Worm (Caenorhabditis elegans) whole organism, L1 larva: ENCODE results near the gene F13A2.9.

Source experiments
- C04F5.9 ChIP-seq: sonication (generic microtip); optimal IDR thresholded peaks from 2 replicates; lab custom pipeline; 2016; ENCODE audit warnings: missing genetic modification characterization, missing compliant biosample characterization
- C16A3.4 ChIP-seq: fragments of 150-350 bp; optimal IDR thresholded peaks from 2 replicates; lab custom pipeline; 2014; ENCODE audit warnings: missing biosample characterization, missing genetic modification characterization
- Y116A8C.19 ChIP-seq: sonication (generic microtip); optimal IDR thresholded peaks from 2 replicates; lab custom pipeline; 2016; ENCODE audit warnings: missing compliant biosample characterization, missing genetic modification characterization, borderline replicate concordance
- alr-1 ChIP-seq: fragments of 200-800 bp; sonication (Bioruptor generic); optimal IDR thresholded peaks from 2 replicates; lab custom pipeline; 2018; ENCODE audit warnings: borderline replicate concordance, mild to moderate bottlenecking, missing genetic modification characterization, missing compliant biosample characterization
- aly-2 ChIP-seq: fragments of 150-350 bp; optimal IDR thresholded peaks from 2 replicates; lab custom pipeline; 2014; ENCODE audit warnings: missing biosample characterization, missing genetic modification characterization
- ceh-88 ChIP-seq: fragments of 200-800 bp; sonication (Bioruptor generic); IDR thresholded peaks from 2 replicates; pipeline ENCODE4 v1.3.6; 2022; ENCODE audit warnings: missing genetic modification characterization, missing compliant biosample characterization
- ces-1 ChIP-seq: fragments of 150-350 bp; optimal IDR thresholded peaks from 2 replicates; lab custom pipeline; 2014; ENCODE audit warnings: missing biosample characterization, missing genetic modification reagents, missing genetic modification characterization
- dsc-1 ChIP-seq: sonication (generic microtip); optimal IDR thresholded peaks from 2 replicates; lab custom pipeline; 2016; ENCODE audit warnings: mild to moderate bottlenecking, missing genetic modification characterization, missing compliant biosample characterization
- elt-2 ChIP-seq: sonication (generic microtip); optimal IDR thresholded peaks from 2 replicates; lab custom pipeline; 2016; ENCODE audit warnings: missing genetic modification characterization, mild to moderate bottlenecking, inconsistent platforms, missing compliant biosample characterization, missing genetic modification reagents
- ets-5 ChIP-seq: fragments of 200-800 bp; sonication (Bioruptor generic); IDR thresholded peaks from 2 replicates; pipeline ENCODE4 v1.3.6; 2022; ENCODE audit warnings: missing genetic modification characterization, missing compliant biosample characterization
- fkh-10 ChIP-seq: sonication (generic microtip); optimal IDR thresholded peaks from 2 replicates; lab custom pipeline; 2017; ENCODE audit warnings: missing biosample characterization, missing genetic modification reagents, missing genetic modification characterization
- fkh-4 ChIP-seq: sonication (generic microtip); optimal IDR thresholded peaks from 2 replicates; lab custom pipeline; 2016; ENCODE audit warnings: missing compliant biosample characterization, missing genetic modification characterization, borderline replicate concordance
- hlh-4 ChIP-seq: sonication (generic microtip); optimal IDR thresholded peaks from 2 replicates; lab custom pipeline; 2016; ENCODE audit warnings: mild to moderate bottlenecking, missing genetic modification characterization, missing compliant biosample characterization
- jun-1 ChIP-seq: fragments of 150-350 bp; optimal IDR thresholded peaks from 2 replicates; lab custom pipeline; 2014; ENCODE audit warnings: missing biosample characterization, missing genetic modification reagents, missing genetic modification characterization
- lin-13 ChIP-seq: fragments of 150-350 bp; optimal IDR thresholded peaks from 2 replicates; lab custom pipeline; 2014; ENCODE audit warnings: missing biosample characterization, missing genetic modification reagents, missing genetic modification characterization
- lin-14 ChIP-seq: fragments of 200-800 bp; sonication (Bioruptor generic); optimal IDR thresholded peaks from 2 replicates; lab custom pipeline; 2018; ENCODE audit warnings: mild to moderate bottlenecking, missing genetic modification characterization, moderate library complexity, missing compliant biosample characterization
- lin-35 ChIP-seq, 2 experiments: fragments of 150-350 bp; optimal IDR thresholded peaks; 2 replicates each; lab custom pipeline; 2014; ENCODE audit warnings: missing biosample characterization in 2 of 2, missing genetic modification characterization in 2 of 2, missing genetic modification reagents in 2 of 2
- lir-3 ChIP-seq: sonication (generic microtip); optimal IDR thresholded peaks from 2 replicates; lab custom pipeline; 2016; ENCODE audit warnings: mild to moderate bottlenecking, missing genetic modification characterization, moderate library complexity, missing compliant biosample characterization; ENCODE audit not compliant: poor library complexity
- lsy-2 ChIP-seq, 2 experiments: fragments of 150-350 bp; optimal IDR thresholded peaks; 2 replicates each; lab custom pipeline; 2014; ENCODE audit warnings: missing biosample characterization in 2 of 2, missing genetic modification characterization in 2 of 2
- mab-9 ChIP-seq: fragments of 200-800 bp; sonication (Bioruptor generic); IDR thresholded peaks from 2 replicates; pipeline ENCODE4 v1.3.6; 2022; ENCODE audit warnings: missing genetic modification reagents, missing genetic modification characterization, missing compliant biosample characterization
- mef-2 ChIP-seq: fragments of 150-350 bp; optimal IDR thresholded peaks from 2 replicates; lab custom pipeline; 2014; ENCODE audit warnings: missing biosample characterization, missing genetic modification characterization
- mep-1 ChIP-seq: fragments of 150-350 bp; optimal IDR thresholded peaks from 2 replicates; lab custom pipeline; 2014; ENCODE audit warnings: missing biosample characterization, missing genetic modification characterization
- nhr-12 ChIP-seq: sonication (generic microtip); optimal IDR thresholded peaks from 2 replicates; lab custom pipeline; 2017; ENCODE audit warnings: missing biosample characterization, missing genetic modification characterization
- nhr-20 ChIP-seq: sonication (generic microtip); optimal IDR thresholded peaks from 2 replicates; lab custom pipeline; 2016; ENCODE audit warnings: mild to moderate bottlenecking, missing genetic modification characterization, missing compliant biosample characterization
- nhr-237 ChIP-seq: fragments of 150-350 bp; optimal IDR thresholded peaks from 2 replicates; lab custom pipeline; 2014; ENCODE audit warnings: missing biosample characterization, missing genetic modification characterization
- nhr-71 ChIP-seq: sonication (generic microtip); optimal IDR thresholded peaks from 2 replicates; lab custom pipeline; 2016; ENCODE audit warnings: mild to moderate bottlenecking, missing genetic modification characterization, moderate library complexity, missing compliant biosample characterization
- nhr-77 ChIP-seq: fragments of 150-350 bp; optimal IDR thresholded peaks from 2 replicates; lab custom pipeline; 2014; ENCODE audit warnings: missing biosample characterization, missing genetic modification characterization
- nhr-85 ChIP-seq: sonication (generic microtip); peaks from one replicate; lab custom pipeline; 2016; ENCODE audit warnings: missing genetic modification characterization, inconsistent platforms, missing compliant biosample characterization
- nhr-90 ChIP-seq: sonication (generic microtip); optimal IDR thresholded peaks from 2 replicates; lab custom pipeline; 2016; ENCODE audit warnings: mild to moderate bottlenecking, missing genetic modification characterization, missing compliant biosample characterization; ENCODE audit not compliant: poor library complexity
- pag-3 ChIP-seq: sonication (generic microtip); optimal IDR thresholded peaks from 2 replicates; lab custom pipeline; 2017; ENCODE audit warnings: missing genetic modification characterization, mild to moderate bottlenecking, missing compliant biosample characterization, antibody characterized with exemption, borderline replicate concordance; ENCODE audit not compliant: insufficient read depth
- pax-3 ChIP-seq: fragments of 200-800 bp; sonication (Bioruptor generic); optimal IDR thresholded peaks from 2 replicates; lab custom pipeline; 2018; ENCODE audit warnings: mild to moderate bottlenecking, missing genetic modification characterization, moderate library complexity, missing compliant biosample characterization
- pqm-1 ChIP-seq: sonication (generic microtip); optimal IDR thresholded peaks from 3 replicates; lab custom pipeline; 2017; ENCODE audit warnings: missing biosample characterization, missing genetic modification characterization
- skn-1 ChIP-seq: fragments of 150-350 bp; optimal IDR thresholded peaks from 2 replicates; lab custom pipeline; 2014; ENCODE audit warnings: missing biosample characterization, missing genetic modification characterization
- sox-4 ChIP-seq: sonication (generic microtip); optimal IDR thresholded peaks from 2 replicates; lab custom pipeline; 2016; ENCODE audit warnings: missing genetic modification characterization, missing compliant biosample characterization
- sptf-1 ChIP-seq: fragments of 150-350 bp; optimal IDR thresholded peaks from 2 replicates; lab custom pipeline; 2014; ENCODE audit warnings: missing biosample characterization, missing genetic modification characterization
- swsn-7 ChIP-seq: sonication (generic microtip); optimal IDR thresholded peaks from 2 replicates; lab custom pipeline; 2016; ENCODE audit warnings: missing genetic modification characterization, missing compliant biosample characterization
- tlp-1 ChIP-seq: fragments of 150-350 bp; optimal IDR thresholded peaks from 2 replicates; lab custom pipeline; 2014; ENCODE audit warnings: missing biosample characterization, missing genetic modification characterization
- unc-130 ChIP-seq: fragments of 150-350 bp; optimal IDR thresholded peaks from 2 replicates; lab custom pipeline; 2017; ENCODE audit warnings: missing biosample characterization, missing genetic modification characterization, inconsistent platforms
- unc-30 ChIP-seq: sonication (generic microtip); optimal IDR thresholded peaks from 2 replicates; lab custom pipeline; 2017; ENCODE audit warnings: missing biosample characterization, missing genetic modification characterization
- unc-62 ChIP-seq: fragments of 150-350 bp; optimal IDR thresholded peaks from 2 replicates; lab custom pipeline; 2014; ENCODE audit warnings: missing biosample characterization, missing genetic modification reagents, missing genetic modification characterization
- unc-86 ChIP-seq: sonication (generic microtip); optimal IDR thresholded peaks from 2 replicates; lab custom pipeline; 2016; ENCODE audit warnings: missing genetic modification characterization, missing compliant biosample characterization
- unc-98 ChIP-seq: fragments of 200-800 bp; sonication (Bioruptor generic); IDR thresholded peaks from 2 replicates; pipeline ENCODE4 v1.3.6; 2022; ENCODE audit warnings: missing genetic modification characterization, missing compliant biosample characterization
- xbp-1 ChIP-seq: sonication (generic microtip); optimal IDR thresholded peaks from 2 replicates; lab custom pipeline; 2016; ENCODE audit warnings: missing genetic modification characterization, missing compliant biosample characterization
- zag-1 ChIP-seq: fragments of 150-350 bp; optimal IDR thresholded peaks from 2 replicates; lab custom pipeline; 2014; ENCODE audit warnings: missing biosample characterization, missing genetic modification characterization
- zip-4 ChIP-seq: fragments of 200-800 bp; sonication (Bioruptor generic); optimal IDR thresholded peaks from 2 replicates; lab custom pipeline; 2018; ENCODE audit warnings: mild to moderate bottlenecking, missing genetic modification characterization, moderate library complexity, missing compliant biosample characterization
- ztf-11 ChIP-seq, 2 experiments: sonication (generic microtip); optimal IDR thresholded peaks; 2 replicates each; lab custom pipeline; 2016 to 2017; ENCODE audit warnings: missing genetic modification characterization in 2 of 2, missing biosample characterization in 1 of 2, missing compliant biosample characterization in 1 of 2
- ztf-4 ChIP-seq: fragments of 150-350 bp; optimal IDR thresholded peaks from 2 replicates; lab custom pipeline; 2014; ENCODE audit warnings: missing biosample characterization, missing genetic modification characterization

The F13A2.9 gene

DNA sequence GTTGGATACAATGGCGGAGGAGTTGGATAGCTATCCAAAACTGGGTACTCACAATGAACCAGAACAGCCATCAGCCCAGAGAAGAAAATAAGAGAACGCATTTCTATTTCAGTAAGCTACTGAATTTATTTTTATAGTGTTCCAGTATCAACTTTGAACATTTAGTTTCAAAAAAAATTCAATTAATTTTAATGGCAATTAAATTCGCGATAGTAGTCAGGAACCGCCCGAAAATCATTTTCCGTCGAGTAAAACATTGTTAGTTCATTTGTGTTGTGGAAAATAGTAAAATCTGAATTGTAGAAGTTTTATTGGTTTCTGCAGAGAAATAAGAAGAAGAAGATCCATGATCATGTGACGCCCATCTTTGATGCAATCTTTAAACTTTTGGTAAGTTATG, 30.8 kb upstream of the F13A2.9 start, which contains the start of gene Y47D7A.6:
Y47D7A.6 (minus strand) TSS at position 101 of the 400 bp plus-strand sequence.
- no peak for TF ChIP-seq lir-3 (tag; lab: Kevin White, UChicago)
- TF ChIP-seq sox-4, result no peak
- TF ChIP-seq unc-130, result no peak
- TF ChIP-seq ztf-4 (tag; lab: Kevin White, UChicago), result no peak
- no peak for TF ChIP-seq pax-3 (tag; lab: Kevin White, UChicago)
- TF ChIP-seq hlh-4 (tag; lab: Kevin White, UChicago), result no peak
- TF ChIP-seq, all 84 proteins: peak for 0

DNA sequence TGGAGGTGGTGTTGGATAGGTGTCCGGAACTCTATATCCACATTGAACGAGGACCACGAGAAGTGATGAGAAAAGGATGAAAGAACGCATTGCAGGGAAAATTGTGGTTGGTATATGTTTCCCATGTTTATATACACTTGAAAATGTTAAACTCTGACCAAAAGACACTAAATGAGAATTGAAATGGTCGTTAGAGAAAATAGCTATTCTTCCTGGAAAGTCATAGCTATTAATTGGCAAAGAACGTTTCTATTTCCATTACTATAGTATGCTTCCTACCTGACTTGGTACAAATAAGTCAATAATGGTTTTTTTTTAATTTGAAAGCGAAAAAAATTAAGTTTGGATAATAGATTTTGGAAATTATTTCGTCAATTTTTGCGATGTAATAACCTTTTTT, 29.4 kb upstream of the F13A2.9 start, which contains the start of gene Y47D7A.18:
Y47D7A.18 (minus strand) TSS at position 101 of the 400 bp plus-strand sequence.
- TF ChIP-seq unc-86 (tag; lab: Kevin White, UChicago), result no peak
- no peak for TF ChIP-seq elt-2 (tag; lab: Kevin White, UChicago)
- no peak for TF ChIP-seq fkh-10
- no peak for TF ChIP-seq dsc-1 (tag; lab: Kevin White, UChicago)
- no peak for TF ChIP-seq mab-9 (GFP tag; lab: Robert Waterston, UW)
- TF ChIP-seq C16A3.4, result no peak
- TF ChIP-seq swsn-7, result no peak
- no peak for TF ChIP-seq aly-2 (tag; lab: Kevin White, UChicago)
- TF ChIP-seq unc-62 (GFP tag; lab: Kevin White, UChicago), result no peak
- TF ChIP-seq pqm-1 (tag; lab: Kevin White, UChicago), result no peak
- TF ChIP-seq lir-3 (tag; lab: Kevin White, UChicago), result no peak
- TF ChIP-seq unc-98, result no peak
- TF ChIP-seq ztf-11 (tag; optimal IDR thresholded peaks at IDR 0.05; lab: Kevin White, UChicago), result no peak

DNA sequence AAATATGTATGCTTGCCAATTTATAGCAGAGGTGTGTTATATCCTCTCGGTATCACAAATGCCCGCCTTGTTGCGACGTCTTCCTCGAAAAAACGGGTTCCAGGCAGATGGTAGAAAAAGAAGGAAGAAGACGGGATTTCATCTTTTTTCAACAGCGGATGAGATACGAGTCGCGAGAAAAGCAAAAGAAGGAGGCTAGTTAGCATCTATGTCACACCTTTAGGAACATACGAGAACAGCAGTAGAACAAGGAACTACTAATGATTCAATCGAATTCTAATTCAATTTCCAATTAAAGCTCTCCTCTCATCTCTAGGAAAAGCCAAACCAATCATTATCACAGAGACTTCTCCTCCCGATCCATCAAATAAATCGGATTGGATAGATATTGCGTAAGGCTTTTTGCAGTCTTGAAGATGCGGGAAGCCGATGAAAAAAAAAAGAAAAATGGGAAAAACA, 27.3 kb upstream of the F13A2.9 start, which contains the start of gene grl-5:
grl-5 (minus strand) TSS at position 51 of the 459 bp plus-strand sequence.
- TF ChIP-seq unc-30 (no peak), zip-4 (no peak), xbp-1 (tag; lab: Kevin White, UChicago) (no peak), nhr-85 (tag; lab: Kevin White, UChicago) (no peak), tlp-1 (tag; lab: Kevin White, UChicago) (no peak), C04F5.9 (no peak), mef-2 (tag; lab: Kevin White, UChicago) (no peak), skn-1 (tag; lab: Kevin White, UChicago) (no peak), nhr-12 (tag; lab: Kevin White, UChicago) (no peak), lin-14 (no peak), fkh-4 (tag; lab: Kevin White, UChicago) (no peak), alr-1 (tag; lab: Kevin White, UChicago) (no peak), lir-3 (tag; lab: Kevin White, UChicago) (no peak), lin-35 (GFP tag; optimal IDR thresholded peaks at IDR 0.05; lab: Kevin White, UChicago) (no peak), nhr-71 (tag; lab: Kevin White, UChicago) (no peak), nhr-20 (tag; lab: Kevin White, UChicago) (no peak), sptf-1 (tag; lab: Kevin White, UChicago) (no peak), lin-13 (GFP tag; lab: Kevin White, UChicago) (no peak), sox-4 (no peak), lsy-2 (tag; optimal IDR thresholded peaks at IDR 0.05; lab: Kevin White, UChicago) (no peak)

DNA sequence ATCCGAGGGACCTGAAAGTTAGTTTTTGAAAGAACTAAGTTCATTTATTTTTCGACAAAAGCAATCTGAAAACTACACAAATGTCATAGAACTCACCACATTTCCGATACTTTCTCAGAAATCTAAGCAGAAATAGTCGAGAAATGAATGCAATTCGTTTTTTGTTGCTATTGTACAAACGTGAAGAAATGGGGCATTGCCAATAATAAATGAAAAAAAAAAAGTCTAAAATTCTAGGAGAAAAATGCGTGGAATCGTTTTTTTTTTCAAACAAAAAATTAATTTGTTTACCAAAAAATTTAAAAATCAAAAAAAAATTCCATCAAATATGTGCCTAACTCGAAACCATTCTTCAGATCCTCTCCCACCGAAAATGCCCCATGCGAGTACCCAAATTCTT, 24.4 kb upstream of the F13A2.9 start, which contains the start of gene Y47D7A.17:
Y47D7A.17 (minus strand) TSS at position 101 of the 400 bp plus-strand sequence.
- no peak for TF ChIP-seq nhr-237 (tag; lab: Kevin White, UChicago)
- no peak for TF ChIP-seq nhr-77
- TF ChIP-seq alr-1 (tag; lab: Kevin White, UChicago), result no peak
- no peak for TF ChIP-seq tlp-1 (tag; lab: Kevin White, UChicago)
- no peak for TF ChIP-seq Y116A8C.19 (tag; lab: Kevin White, UChicago)
- TF ChIP-seq ceh-88 (GFP tag; lab: Robert Waterston, UW), result no peak
- no peak for TF ChIP-seq C04F5.9
- TF ChIP-seq ces-1 (GFP tag; lab: Kevin White, UChicago), result no peak
- TF ChIP-seq pax-3 (tag; lab: Kevin White, UChicago), result no peak
- TF ChIP-seq C16A3.4, result no peak
- TF ChIP-seq jun-1 (tag; lab: Kevin White, UChicago), result no peak
- no peak for TF ChIP-seq fkh-4 (tag; lab: Kevin White, UChicago)
- no peak for TF ChIP-seq unc-86 (tag; lab: Kevin White, UChicago)
- no peak for TF ChIP-seq ets-5 (GFP tag; lab: Robert Waterston, UW)
- TF ChIP-seq mep-1 (tag; lab: Kevin White, UChicago), result no peak
- TF ChIP-seq nhr-90 (tag; lab: Kevin White, UChicago), result no peak
- no peak for TF ChIP-seq zip-4
- TF ChIP-seq nhr-71 (tag; lab: Kevin White, UChicago), result no peak
- TF ChIP-seq zag-1 (tag; lab: Kevin White, UChicago), result no peak
- TF ChIP-seq pag-3 (tag; lab: Kevin White, UChicago), result no peak
- TF ChIP-seq, all 84 proteins: peak for 0
